Fruit fly (Drosophila melanogaster) whole organism, embryonic: ENCODE results near the gene Vps52.

Experiments
- Abd-B ChIP-seq: fragments of 200-800 bp; sonication (Bioruptor generic); optimal IDR thresholded peaks from 2 replicates; lab custom pipeline; 2018; ENCODE audit warnings: missing biosample characterization, mild to moderate bottlenecking, missing genetic modification characterization, moderate library complexity
- BtbVII ChIP-seq: fragments of 200-800 bp; sonication (Bioruptor generic); optimal IDR thresholded peaks from 3 replicates; lab custom pipeline; 2017; ENCODE audit warnings: missing biosample characterization, mild to moderate bottlenecking, missing genetic modification characterization
- CG10209 ChIP-seq: fragments of 200-800 bp; sonication (Bioruptor generic); optimal IDR thresholded peaks from 3 replicates; lab custom pipeline; 2017; ENCODE audit warnings: missing biosample characterization, mild to moderate bottlenecking, missing genetic modification characterization, missing genetic modification reagents
- CG11504 ChIP-seq: fragments of 200-800 bp; sonication (Bioruptor generic); optimal IDR thresholded peaks from 3 replicates; lab custom pipeline; 2019; ENCODE audit warnings: missing biosample characterization, mild to moderate bottlenecking, missing genetic modification characterization, moderate library complexity
- CG15601 ChIP-seq: fragments of 200-800 bp; sonication (Bioruptor generic); optimal IDR thresholded peaks from 3 replicates; lab custom pipeline; 2019; ENCODE audit warnings: missing biosample characterization, mild to moderate bottlenecking, missing genetic modification characterization, moderate library complexity
- CG15696 ChIP-seq: fragments of 200-800 bp; sonication (Bioruptor generic); optimal IDR thresholded peaks from 2 replicates; lab custom pipeline; 2019; ENCODE audit warnings: missing biosample characterization, mild to moderate bottlenecking, missing genetic modification characterization, moderate library complexity
- CG18262 ChIP-seq: fragments of 200-800 bp; optimal IDR thresholded peaks from 3 replicates; lab custom pipeline; 2019; ENCODE audit warnings: missing biosample characterization, mild to moderate bottlenecking, missing genetic modification characterization, moderate library complexity
- CG18599 ChIP-seq: fragments of 200-800 bp; sonication (Bioruptor generic); optimal IDR thresholded peaks from 3 replicates; lab custom pipeline; 2017; ENCODE audit warnings: missing biosample characterization, missing genetic modification characterization, mild to moderate bottlenecking, moderate library complexity, missing genetic modification reagents
- CG2875 ChIP-seq: fragments of 200-800 bp; sonication (Bioruptor generic); optimal IDR thresholded peaks from 2 replicates; lab custom pipeline; 2017; ENCODE audit warnings: missing biosample characterization, mild to moderate bottlenecking, missing genetic modification characterization, missing genetic modification reagents
- CG3163 ChIP-seq: fragments of 200-800 bp; sonication (Bioruptor generic); optimal IDR thresholded peaks from 3 replicates; lab custom pipeline; 2016; ENCODE audit warnings: missing biosample characterization, missing genetic modification characterization
- CG33213 ChIP-seq: fragments of 200-800 bp; sonication (Bioruptor generic); optimal IDR thresholded peaks from 3 replicates; lab custom pipeline; 2016; ENCODE audit warnings: missing biosample characterization, missing genetic modification characterization
- CG3407 ChIP-seq: fragments of 200-800 bp; sonication (Bioruptor generic); optimal IDR thresholded peaks from 2 replicates; lab custom pipeline; 2018; ENCODE audit warnings: missing biosample characterization, mild to moderate bottlenecking, missing genetic modification characterization
- CG6254 ChIP-seq: fragments of 200-800 bp; sonication (Bioruptor generic); optimal IDR thresholded peaks from 3 replicates; lab custom pipeline; 2017; ENCODE audit warnings: mild to moderate bottlenecking, missing biosample characterization, missing genetic modification reagents, missing genetic modification characterization
- CG6765 ChIP-seq: fragments of 200-800 bp; sonication (Bioruptor generic); optimal IDR thresholded peaks from 3 replicates; lab custom pipeline; 2017; ENCODE audit warnings: missing biosample characterization, mild to moderate bottlenecking, missing genetic modification characterization
- CG7928 ChIP-seq: fragments of 200-800 bp; sonication (Bioruptor generic); optimal IDR thresholded peaks from 2 replicates; lab custom pipeline; 2017; ENCODE audit warnings: missing biosample characterization, mild to moderate bottlenecking, missing genetic modification characterization
- CG9817 ChIP-seq: fragments of 200-800 bp; sonication (Bioruptor generic); optimal IDR thresholded peaks from 2 replicates; lab custom pipeline; 2018; ENCODE audit warnings: missing biosample characterization, mild to moderate bottlenecking, missing genetic modification characterization, moderate library complexity
- CTCF ChIP-seq: fragments of 200-800 bp; sonication (Bioruptor generic); optimal IDR thresholded peaks from 2 replicates; lab custom pipeline; 2017; ENCODE audit warnings: missing biosample characterization, mild to moderate bottlenecking, missing genetic modification characterization, moderate library complexity
- D ChIP-seq, 2 experiments: fragments of 200-800 bp in 1 of 2; fragments of >200 bp in 1 of 2; sonication (Bioruptor generic) in 1 of 2; optimal IDR thresholded peaks; 2 replicates in 1 of 2; 3 replicates in 1 of 2; lab custom pipeline; 2017; ENCODE audit warnings: mild to moderate bottlenecking in 1 of 2, missing biosample characterization in 1 of 2, missing genetic modification characterization in 1 of 2, missing genetic modification reagents in 1 of 2
- Dfd ChIP-seq, 2 experiments: fragments of >200 bp; optimal IDR thresholded peaks; 2 replicates each; lab custom pipeline; 2017; ENCODE audit warnings: missing biosample characterization in 2 of 2, missing genetic modification characterization in 2 of 2
- Fer1 ChIP-seq: fragments of 200-800 bp; sonication (Bioruptor generic); optimal IDR thresholded peaks from 2 replicates; lab custom pipeline; 2017; ENCODE audit warnings: missing biosample characterization, mild to moderate bottlenecking, missing genetic modification characterization
- Gsc ChIP-seq: fragments of 200-800 bp; sonication (Bioruptor generic); IDR thresholded peaks from 2 replicates; pipeline ENCODE4 v1.3.6; 2022; ENCODE audit warnings: missing biosample characterization, missing genetic modification characterization
- HHEX ChIP-seq: fragments of 200-800 bp; sonication (Bioruptor generic); optimal IDR thresholded peaks from 3 replicates; lab custom pipeline; 2017; ENCODE audit warnings: missing biosample characterization, mild to moderate bottlenecking, missing genetic modification characterization, missing genetic modification reagents
- HmgZ ChIP-seq: fragments of 200-800 bp; sonication (Bioruptor generic); optimal IDR thresholded peaks from 2 replicates; lab custom pipeline; 2018; ENCODE audit warnings: missing biosample characterization, mild to moderate bottlenecking, missing genetic modification characterization
- Hsf ChIP-seq: fragments of 200-800 bp; sonication (Bioruptor generic); optimal IDR thresholded peaks from 3 replicates; lab custom pipeline; 2016; ENCODE audit warnings: missing biosample characterization, missing genetic modification characterization
- Lhr ChIP-seq: fragments of 200-800 bp; sonication (Bioruptor generic); optimal IDR thresholded peaks from 3 replicates; lab custom pipeline; 2017; ENCODE audit warnings: mild to moderate bottlenecking, missing biosample characterization, missing genetic modification reagents, missing genetic modification characterization
- PHDP ChIP-seq: fragments of 200-800 bp; sonication (Bioruptor generic); optimal IDR thresholded peaks from 3 replicates; lab custom pipeline; 2018; ENCODE audit warnings: missing biosample characterization, mild to moderate bottlenecking, missing genetic modification characterization, moderate library complexity
- Pdp1 ChIP-seq, 2 experiments: fragments of 200-800 bp; sonication (Bioruptor generic); optimal IDR thresholded peaks; 3 replicates each; lab custom pipeline; 2016; ENCODE audit warnings: missing biosample characterization in 2 of 2, missing genetic modification characterization in 2 of 2, mild to moderate bottlenecking in 1 of 2, moderate library complexity in 1 of 2
- Side ChIP-seq: fragments of 200-800 bp; sonication (Bioruptor generic); optimal IDR thresholded peaks from 2 replicates; lab custom pipeline; 2016; ENCODE audit warnings: missing biosample characterization, missing genetic modification characterization
- az2 ChIP-seq: fragments of 200-800 bp; sonication (Bioruptor generic); optimal IDR thresholded peaks from 3 replicates; lab custom pipeline; 2016; ENCODE audit warnings: missing biosample characterization, missing genetic modification characterization
- caup ChIP-seq: fragments of 200-800 bp; sonication (Bioruptor generic); optimal IDR thresholded peaks from 3 replicates; lab custom pipeline; 2017; ENCODE audit warnings: missing biosample characterization, mild to moderate bottlenecking, missing genetic modification characterization, moderate library complexity; ENCODE audit not compliant: severe bottlenecking
- chinmo ChIP-seq: fragments of 200-800 bp; sonication (Bioruptor generic); IDR thresholded peaks from 4 replicates; pipeline ENCODE4 v1.3.6; 2022; ENCODE audit warnings: missing biosample characterization, missing genetic modification characterization; ENCODE audit not compliant: partially characterized antibody
- crc ChIP-seq: fragments of 200-800 bp; sonication (Bioruptor generic); optimal IDR thresholded peaks from 2 replicates; lab custom pipeline; 2016; ENCODE audit warnings: missing biosample characterization, missing genetic modification characterization
- dmrt11E ChIP-seq: fragments of 200-800 bp; sonication (Bioruptor generic); optimal IDR thresholded peaks from 3 replicates; lab custom pipeline; 2018; ENCODE audit warnings: missing biosample characterization, mild to moderate bottlenecking, missing genetic modification characterization, moderate library complexity
- en ChIP-seq: fragments of 200-800 bp; sonication (Bioruptor generic); optimal IDR thresholded peaks from 2 replicates; lab custom pipeline; 2016; ENCODE audit warnings: missing biosample characterization, missing genetic modification characterization
- fd3F ChIP-seq: fragments of 200-800 bp; sonication (Bioruptor generic); optimal IDR thresholded peaks from 2 replicates; lab custom pipeline; 2018; ENCODE audit warnings: missing biosample characterization, mild to moderate bottlenecking, missing genetic modification characterization, moderate library complexity
- gem ChIP-seq: fragments of 200-800 bp; sonication (Bioruptor generic); optimal IDR thresholded peaks from 2 replicates; lab custom pipeline; 2019; ENCODE audit warnings: missing biosample characterization, mild to moderate bottlenecking, missing genetic modification characterization, moderate library complexity
- grau ChIP-seq: fragments of 200-800 bp; optimal IDR thresholded peaks from 3 replicates; lab custom pipeline; 2019; ENCODE audit warnings: missing biosample characterization, mild to moderate bottlenecking, missing genetic modification characterization, moderate library complexity
- gro ChIP-seq: fragments of 200-800 bp; sonication (Bioruptor generic); optimal IDR thresholded peaks from 2 replicates; lab custom pipeline; 2016; ENCODE audit warnings: missing biosample characterization, missing genetic modification characterization
- gt ChIP-seq: fragments of 200-800 bp; sonication (Bioruptor generic); IDR thresholded peaks from 2 replicates; pipeline ENCODE4 v1.3.6; 2022; ENCODE audit warnings: missing biosample characterization, missing genetic modification characterization
- kay ChIP-seq: fragments of 200-800 bp; sonication (Bioruptor generic); optimal IDR thresholded peaks from 2 replicates; lab custom pipeline; 2016; ENCODE audit warnings: missing biosample characterization, missing genetic modification characterization
- otp ChIP-seq: fragments of 200-800 bp; sonication (Bioruptor generic); IDR thresholded peaks from 3 replicates; pipeline ENCODE4, ENCODE4 v1.3.6; 2022; ENCODE audit warnings: missing biosample characterization, missing genetic modification characterization
- peb ChIP-seq: fragments of 200-800 bp; sonication (Bioruptor generic); IDR thresholded peaks from 2 replicates; pipeline ENCODE4 v1.3.6; 2022; ENCODE audit warnings: missing biosample characterization, missing genetic modification characterization
- rib ChIP-seq: fragments of 200-800 bp; sonication (Bioruptor generic); IDR thresholded peaks from 2 replicates; pipeline ENCODE4 v1.3.6; 2022; ENCODE audit warnings: missing biosample characterization, missing genetic modification characterization
- row ChIP-seq: fragments of 200-800 bp; sonication (Bioruptor generic); IDR thresholded peaks from 3 replicates; pipeline ENCODE4 v1.3.6; 2022; ENCODE audit warnings: missing biosample characterization, missing genetic modification characterization
- sd ChIP-seq: fragments of 200-800 bp; sonication (Bioruptor generic); optimal IDR thresholded peaks from 3 replicates; lab custom pipeline; 2018; ENCODE audit warnings: missing biosample characterization, mild to moderate bottlenecking, missing genetic modification characterization, moderate library complexity
- shn ChIP-seq: fragments of 200-800 bp; sonication (Bioruptor generic); optimal IDR thresholded peaks from 3 replicates; lab custom pipeline; 2016; ENCODE audit warnings: missing biosample characterization, missing genetic modification characterization
- stwl ChIP-seq: fragments of 200-800 bp; sonication (Bioruptor generic); optimal IDR thresholded peaks from 3 replicates; lab custom pipeline; 2018; ENCODE audit warnings: missing biosample characterization, mild to moderate bottlenecking, missing genetic modification characterization, moderate library complexity
- tgo ChIP-seq: fragments of 200-800 bp; sonication (Bioruptor generic); IDR thresholded peaks from 3 replicates; pipeline ENCODE4 v1.3.6; 2022; ENCODE audit warnings: missing biosample characterization, missing genetic modification characterization
- unpg ChIP-seq: fragments of 200-800 bp; sonication (Bioruptor generic); optimal IDR thresholded peaks from 3 replicates; lab custom pipeline; 2018; ENCODE audit warnings: missing biosample characterization, mild to moderate bottlenecking, missing genetic modification characterization, moderate library complexity

Vps52 gene

dm6 chr2L:5523848-5524473 lies at the start of gene Vps52, which contains the start of gene Elp4 (continued):
- TF ChIP-seq CG6254 (GFP tag; lab: Kevin White, UChicago) (peak; percentile 18), CG3407 (GFP tag; lab: Kevin White, UChicago) (no peak), az2 (peak; percentile 77), HmgZ (tag; lab: Kevin White, UChicago) (peak; percentile 66), CG6765 (GFP tag; lab: Kevin White, UChicago) (peak; percentile 51), D (optimal IDR thresholded peaks at IDR 0.05; lab: Kevin White, UChicago) (no peak), D (GFP tag; optimal IDR thresholded peaks at IDR 0.05; lab: Kevin White, UChicago) (peak; percentile 53), dmrt11E (tag; lab: Kevin White, UChicago) (peak; percentile 78), CG15696 (tag; lab: Kevin White, UChicago) (peak; percentile 70), PHDP (peak; percentile 77), caup (GFP tag; lab: Kevin White, UChicago) (no peak), unpg (GFP tag; lab: Kevin White, UChicago) (peak; percentile 75), CG9817 (tag; lab: Kevin White, UChicago) (peak; percentile 75), sd (tag; lab: Kevin White, UChicago) (no peak), grau (tag; lab: Kevin White, UChicago) (peak; percentile 82), tgo (GFP tag; lab: Robert Waterston, UW) (peak; percentile 79), Side (peak; percentile 14), CG11504 (tag; lab: Kevin White, UChicago) (no peak), CG18262 (peak; percentile 81), kay (peak; percentile 73), rib (GFP tag; lab: Robert Waterston, UW) (peak; percentile 68; the same call in 1 of the 2 replicates), crc (peak; percentile 35), gem (tag; lab: Kevin White, UChicago) (peak; percentile 88), Dfd (GFP tag; optimal IDR thresholded peaks at IDR 0.05; lab: Kevin White, UChicago) (no peak), CG15601 (tag; lab: Kevin White, UChicago) (peak; percentile 69), Lhr (GFP tag; lab: Kevin White, UChicago) (peak; percentile 56), row (GFP tag; lab: Robert Waterston, UW) (peak; percentile 85), otp (GFP tag; lab: Robert Waterston, UW) (no peak), Fer1 (GFP tag; lab: Kevin White, UChicago) (peak; percentile 74), gro (GFP tag; lab: Kevin White, UChicago) (peak; percentile 56), CG18599 (GFP tag; lab: Kevin White, UChicago) (no peak), CG7928 (GFP tag; lab: Kevin White, UChicago) (no peak), gt (GFP tag; lab: Robert Waterston, UW) (no peak), Gsc (GFP tag; lab: Robert Waterston, UW) (no peak), Abd-B (GFP tag; lab: Kevin White, UChicago) (peak; percentile 80), Hsf (GFP tag; lab: Kevin White, UChicago) (peak; percentile 73), peb (peak; percentile 36; the same call in 1 of the 2 replicates), CG2875 (GFP tag; lab: Kevin White, UChicago) (peak; percentile 16), BtbVII (peak; percentile 16), stwl (peak; percentile 36), CTCF (GFP tag; lab: Kevin White, UChicago) (no peak), CG3163 (GFP tag; lab: Kevin White, UChicago) (no peak), CG33213 (GFP tag; lab: Kevin White, UChicago) (peak; percentile 16), CG10209 (GFP tag; lab: Kevin White, UChicago) (peak; percentile 71), HHEX (GFP tag; lab: Kevin White, UChicago) (peak; percentile 63), chinmo (GFP tag; lab: Robert Waterston, UW) (0 out of 4 replicates have a peak, but pooled peaks have one; percentile 55), shn (GFP tag; lab: Kevin White, UChicago) (peak; percentile 14), Pdp1 (GFP tag; optimal IDR thresholded peaks at IDR 0.05; lab: Kevin White, UChicago) (peak; percentile 52 to 68), fd3F (GFP tag; lab: Kevin White, UChicago) (peak; percentile 78), en (GFP tag; lab: Kevin White, UChicago) (no peak)
